Worm (Caenorhabditis elegans) whole organism, midembryonic: ENCODE data around the gene M88.3.

Experiments
- T22C8.4 ChIP-seq: fragments of 200-800 bp; sonication (Bioruptor generic); IDR thresholded peaks from 2 replicates; pipeline ENCODE4 v1.3.6; 2022; ENCODE audit warnings: missing genetic modification characterization, missing compliant biosample characterization
- cog-1 ChIP-seq: sonication (generic microtip); optimal IDR thresholded peaks from 2 replicates; lab custom pipeline; 2016; ENCODE audit warnings: missing genetic modification characterization, missing compliant biosample characterization
- flt-1 ChIP-seq: fragments of 200-800 bp; sonication (Bioruptor generic); IDR thresholded peaks from 2 replicates; pipeline ENCODE4 v1.3.6; 2022; ENCODE audit warnings: missing genetic modification characterization, missing compliant biosample characterization
- med-1 ChIP-seq: sonication (generic microtip); optimal IDR thresholded peaks from 2 replicates; lab custom pipeline; 2017; ENCODE audit warnings: missing genetic modification characterization, mild to moderate bottlenecking, missing compliant biosample characterization, antibody characterized with exemption, missing genetic modification reagents; ENCODE audit not compliant: insufficient read depth
- ref-1 ChIP-seq: fragments of 200-800 bp; sonication (Bioruptor generic); conservative IDR thresholded peaks from 2 replicates; pipeline ENCODE4 v1.3.6; 2022; ENCODE audit warnings: missing genetic modification reagents, missing genetic modification characterization, missing compliant biosample characterization
- tab-1 ChIP-seq: fragments of 200-800 bp; sonication (Bioruptor generic); IDR thresholded peaks from 2 replicates; pipeline ENCODE4 v1.3.6; 2022; ENCODE audit warnings: missing genetic modification characterization, missing compliant biosample characterization
- ztf-23 ChIP-seq: fragments of 200-800 bp; sonication (Bioruptor generic); IDR thresholded peaks from 2 replicates; pipeline ENCODE4 v1.3.6; 2022; ENCODE audit warnings: missing genetic modification reagents, missing genetic modification characterization, missing compliant biosample characterization
- ztf-29 ChIP-seq: fragments of 200-800 bp; sonication (Bioruptor generic); IDR thresholded peaks from 2 replicates; pipeline ENCODE4 v1.3.6; 2022; ENCODE audit warnings: missing genetic modification reagents, missing genetic modification characterization, missing compliant biosample characterization

- TF ChIP-seq cog-1 (tag; lab: Kevin White, UChicago) (no peak), T22C8.4 (no peak), flt-1 (GFP tag; lab: Robert Waterston, UW) (no peak), med-1 (GFP tag; lab: Kevin White, UChicago) (no peak), ztf-29 (no peak), tab-1 (GFP tag; lab: Robert Waterston, UW) (no peak), ref-1 (GFP tag; lab: Robert Waterston, UW) (no peak), ztf-23 (GFP tag; lab: Robert Waterston, UW) (no peak)
These were observed 48.8 kb downstream of the M88.3 start for ce11 chrIII:4496085-4496484.
